Worm (Caenorhabditis elegans) whole organism, L4/young adult: ENCODE results near the gene fah-1.

Experiments
- W03F9.2 ChIP-seq: fragments of 150-350 bp; optimal IDR thresholded peaks from 2 replicates; lab custom pipeline; 2014; ENCODE audit warnings: missing biosample characterization, missing genetic modification characterization
- dao-5 ChIP-seq: sonication (generic microtip); optimal IDR thresholded peaks from 2 replicates; lab custom pipeline; 2016; ENCODE audit warnings: missing genotype, missing genetic modification characterization, moderate library complexity, missing compliant biosample characterization
- him-1 ChIP-seq: sonication (generic microtip); optimal IDR thresholded peaks from 2 replicates; lab custom pipeline; 2016; ENCODE audit warnings: missing genotype, missing genetic modification reagents, missing genetic modification characterization, missing compliant biosample characterization

Gene fah-1

DNA sequence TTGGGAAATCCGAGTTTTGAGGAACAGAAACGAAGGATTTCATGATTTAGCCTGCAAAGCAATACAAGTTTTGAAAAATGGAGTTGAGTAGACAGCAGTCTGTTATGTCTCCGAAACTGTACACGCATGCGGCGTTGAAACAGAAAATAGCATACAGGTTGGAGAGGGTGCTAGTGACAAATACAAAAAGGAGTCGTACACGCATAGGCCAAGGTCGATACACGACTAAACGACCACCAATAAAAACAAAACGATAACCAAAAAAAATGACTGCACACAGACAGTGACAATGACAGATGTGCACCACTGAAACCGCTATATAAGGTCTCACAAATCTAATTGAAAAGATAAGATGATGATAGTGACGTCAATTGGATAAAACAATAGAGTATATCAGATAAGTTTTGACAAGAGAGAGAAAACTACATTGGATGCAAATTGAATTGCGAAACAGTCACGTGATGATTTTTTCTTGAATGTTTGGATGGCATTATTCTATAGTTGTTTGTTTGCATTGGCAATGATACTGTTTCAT is at the start of gene fah-1:
TSS of gene fah-1 (minus strand) at position 51 of the 535 bp plus-strand sequence.
- TF ChIP-seq dao-5, result no peak
- no peak for TF ChIP-seq him-1 (tag; lab: Kevin White, UChicago)
- no peak for TF ChIP-seq W03F9.2 (tag; lab: Kevin White, UChicago)

DNA sequence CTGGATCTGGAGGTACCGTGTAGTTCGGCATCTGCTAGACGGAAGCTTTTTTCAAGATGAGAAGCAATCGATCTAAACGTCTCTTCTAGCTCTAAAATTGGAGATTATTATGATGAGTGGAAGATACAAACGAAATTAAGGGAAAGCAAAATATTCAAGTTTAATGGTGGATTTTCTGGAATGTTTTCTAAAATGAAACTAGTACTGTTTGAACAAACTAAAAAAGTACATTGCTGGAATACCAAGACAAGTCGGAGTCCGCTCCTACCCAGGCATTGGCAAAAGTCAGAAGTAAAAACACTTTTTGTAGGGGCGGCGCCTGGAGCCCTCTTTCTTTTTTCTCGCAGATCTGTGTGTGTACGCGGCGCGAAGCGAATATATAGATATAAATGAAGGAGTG is 36.1 kb upstream of the fah-1 start, which contains the start of gene gar-1:
TSS of gene gar-1 (minus strand) at position 101 of the 400 bp plus-strand sequence.
- TF ChIP-seq W03F9.2 (tag; lab: Kevin White, UChicago) (no peak), dao-5 (no peak), him-1 (tag; lab: Kevin White, UChicago) (no peak)

DNA sequence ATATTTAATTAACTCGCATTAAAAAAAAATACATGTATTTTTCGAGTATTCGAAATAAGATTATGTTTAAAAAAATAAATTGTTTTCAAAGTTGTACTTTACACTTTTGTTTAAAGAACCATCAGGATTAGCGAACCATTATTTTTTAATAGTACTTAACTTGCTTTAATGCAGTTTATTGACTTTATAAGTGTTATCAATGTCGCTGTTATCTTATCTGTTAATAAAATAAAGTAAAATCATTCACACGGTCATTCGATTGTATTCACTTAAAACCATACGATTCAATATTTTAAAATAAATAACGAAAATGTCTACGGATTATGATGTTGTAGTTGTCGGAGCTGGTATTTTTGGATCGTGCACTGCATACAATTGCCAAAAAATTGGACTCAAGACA is 27.8 kb upstream of the fah-1 start, which contains the start of gene C15B12.1:
TSS of gene C15B12.1 (plus strand) at position 271 of the 400 bp plus-strand sequence.
- TF ChIP-seq dao-5, result no peak
- no peak for TF ChIP-seq W03F9.2 (tag; lab: Kevin White, UChicago)
- no peak for TF ChIP-seq him-1 (tag; lab: Kevin White, UChicago)

- TF ChIP-seq him-1 (tag; lab: Kevin White, UChicago), result no peak
- no peak for TF ChIP-seq dao-5
- TF ChIP-seq W03F9.2 (tag; lab: Kevin White, UChicago), result no peak
Measured at ce11 chrX:6473698-6474314, 25.1 kb upstream of the fah-1 start, which contains the start of the genes C15B12.4 and C15B12.8. Gene C15B12.4 (minus strand): TSS chrX:6473748. Gene C15B12.8 (plus strand): TSS chrX:6474264.

- TF ChIP-seq him-1 (tag; lab: Kevin White, UChicago) (no peak), W03F9.2 (tag; lab: Kevin White, UChicago) (no peak), dao-5 (no peak)
Measured at ce11 chrX:6468499-6468898, 19.8 kb upstream of the fah-1 start, which contains the start of gene C15B12.9. Gene C15B12.9 (plus strand): TSS chrX:6468799.

DNA sequence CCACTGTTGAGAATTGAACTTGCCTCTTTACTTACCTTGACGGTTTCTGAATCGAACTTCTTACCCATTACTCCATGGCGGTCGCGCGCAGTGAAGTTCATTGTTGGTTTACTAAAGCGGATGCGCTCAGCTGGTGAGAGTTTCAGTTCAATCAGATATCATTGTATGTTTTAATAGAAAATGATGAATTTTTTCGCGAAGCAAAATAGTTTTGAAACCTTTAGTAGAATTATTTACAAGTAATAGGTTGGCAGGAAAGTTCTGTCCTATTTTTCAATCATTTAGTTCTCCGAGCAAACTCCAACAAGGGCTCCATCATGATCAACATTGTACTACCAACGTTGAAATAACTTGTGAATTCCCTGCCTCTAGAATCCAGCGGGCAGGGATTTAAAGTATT is 18.7 kb upstream of the fah-1 start, which contains the start of gene C15B12.3:
TSS of gene C15B12.3 (minus strand) at position 101 of the 400 bp plus-strand sequence.
- no peak for TF ChIP-seq him-1 (tag; lab: Kevin White, UChicago)
- no peak for TF ChIP-seq dao-5

DNA sequence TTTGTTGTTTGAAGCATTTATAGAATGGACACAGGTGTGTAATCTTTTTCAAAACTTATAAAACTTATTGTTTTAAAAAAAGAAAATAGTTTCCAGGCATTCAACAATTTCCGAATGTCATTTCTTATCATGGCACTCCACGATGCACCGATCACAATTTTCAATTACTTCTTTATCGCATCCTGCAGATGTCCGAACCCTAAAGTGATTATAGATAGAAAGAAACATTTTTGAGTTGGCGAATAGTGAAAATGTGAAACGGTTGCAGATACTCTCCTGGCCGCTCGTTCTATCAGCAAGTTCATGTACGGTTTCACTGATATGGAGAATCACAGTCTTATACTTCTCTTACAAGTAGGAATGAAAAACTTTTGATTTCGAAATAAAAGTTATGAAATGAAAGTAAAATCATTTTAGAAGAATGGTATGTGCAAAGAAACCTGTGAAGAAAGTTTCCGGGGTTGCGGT is 14.3 kb upstream of the fah-1 start, which contains the start of gene C15B12.2:
TSS of gene C15B12.2 (plus strand) at position 418 of the 468 bp plus-strand sequence.
- TF ChIP-seq dao-5 (no peak), W03F9.2 (tag; lab: Kevin White, UChicago) (no peak), him-1 (tag; lab: Kevin White, UChicago) (no peak)

DNA sequence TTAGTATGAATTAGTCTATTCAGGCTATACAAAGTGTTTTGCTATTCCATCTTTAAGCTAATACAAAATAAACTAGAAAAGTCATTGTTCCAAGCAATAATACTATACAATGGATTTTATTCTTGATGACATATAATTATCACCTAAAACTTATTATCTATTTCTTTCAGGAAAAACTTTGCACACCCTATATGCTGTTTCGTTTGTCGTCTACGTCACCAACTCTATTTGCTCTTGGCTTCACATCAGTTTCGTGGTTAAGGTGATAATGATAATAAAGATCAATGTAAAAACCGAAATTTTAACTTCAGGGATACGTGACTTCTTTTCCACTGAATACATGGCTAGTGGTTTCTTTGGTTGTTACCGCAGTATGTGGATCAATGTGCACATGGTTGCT is 13.8 kb upstream of the fah-1 start:
- TF ChIP-seq W03F9.2 (tag; lab: Kevin White, UChicago) (no peak), him-1 (tag; lab: Kevin White, UChicago) (no peak), dao-5 (no peak)

DNA sequence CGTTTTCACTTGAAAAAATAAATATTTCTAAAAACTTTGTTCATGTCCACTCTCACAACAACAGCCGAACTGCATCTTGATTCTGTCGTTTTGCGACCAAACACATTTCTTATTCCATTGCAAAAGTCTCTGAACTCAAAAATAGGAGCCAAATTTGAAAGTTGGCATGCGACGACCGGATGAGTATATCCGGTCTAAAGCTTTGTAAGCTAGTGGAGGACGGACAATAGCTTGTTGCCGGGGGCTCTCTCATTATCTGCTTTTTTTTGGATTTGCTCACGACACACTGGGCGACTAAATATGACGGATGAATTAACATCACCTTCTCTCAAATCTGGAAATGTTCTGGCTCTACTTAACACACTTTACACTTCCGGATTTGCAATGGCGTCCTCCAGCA is 13.0 kb upstream of the fah-1 start, which contains the start of gene K04E7.1:
TSS of gene K04E7.1 (plus strand) at position 301 of the 400 bp plus-strand sequence.
- TF ChIP-seq W03F9.2 (tag; lab: Kevin White, UChicago) (no peak), him-1 (tag; lab: Kevin White, UChicago) (no peak), dao-5 (no peak)

DNA sequence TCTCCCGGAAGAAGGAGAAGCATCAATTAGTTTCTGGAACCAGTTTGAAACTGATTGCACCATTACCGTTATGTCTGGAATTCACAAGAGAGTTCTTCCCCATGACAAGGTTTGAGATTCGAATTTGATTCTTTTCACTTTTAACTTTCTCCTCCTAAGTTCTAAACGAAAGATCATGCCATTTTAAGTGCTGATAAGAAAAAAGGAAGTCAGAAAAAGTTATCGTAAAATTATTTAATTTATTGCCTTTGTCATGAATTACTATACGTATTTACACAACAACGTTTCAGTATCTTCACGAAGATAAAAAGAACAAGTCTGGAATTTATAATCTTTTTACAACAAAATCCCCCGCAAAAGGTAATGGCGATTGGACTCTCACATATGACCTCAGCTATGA is 11.4 kb upstream of the fah-1 start:
- no peak for TF ChIP-seq W03F9.2 (tag; lab: Kevin White, UChicago)
- TF ChIP-seq dao-5, result no peak
- TF ChIP-seq him-1 (tag; lab: Kevin White, UChicago), result no peak

- no peak for TF ChIP-seq W03F9.2 (tag; lab: Kevin White, UChicago)
- no peak for TF ChIP-seq him-1 (tag; lab: Kevin White, UChicago)
- no peak for TF ChIP-seq dao-5
Measured at ce11 chrX:6458467-6458866, 9.8 kb upstream of the fah-1 start.

DNA sequence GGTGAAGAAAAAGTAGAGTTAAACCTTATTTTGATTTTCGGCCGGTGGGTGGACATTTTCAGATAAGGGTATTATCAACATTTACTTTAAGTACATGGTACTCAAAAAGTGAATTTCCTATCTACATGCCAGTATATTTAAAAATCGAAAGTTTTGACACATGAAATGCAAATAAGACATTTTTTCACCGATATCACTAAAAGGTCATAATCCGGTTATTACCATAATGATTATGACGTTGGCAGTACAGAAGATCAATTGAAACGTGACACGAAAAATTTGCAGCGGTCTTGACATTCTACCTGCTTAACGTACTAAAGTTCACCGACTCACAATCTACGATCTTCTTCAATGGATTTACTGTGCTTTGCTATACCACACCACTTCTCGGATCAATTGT is 9.3 kb upstream of the fah-1 start:
- no peak for TF ChIP-seq him-1 (tag; lab: Kevin White, UChicago)
- TF ChIP-seq W03F9.2 (tag; lab: Kevin White, UChicago), result no peak

ce11 chrX:6456567-6456966 is 7.9 kb upstream of the fah-1 start, which contains the start of gene pept-1:
Gene pept-1 (plus strand): TSS chrX:6456872.
- no peak for TF ChIP-seq W03F9.2 (tag; lab: Kevin White, UChicago)
- no peak for TF ChIP-seq him-1 (tag; lab: Kevin White, UChicago)
- TF ChIP-seq dao-5, result no peak

DNA sequence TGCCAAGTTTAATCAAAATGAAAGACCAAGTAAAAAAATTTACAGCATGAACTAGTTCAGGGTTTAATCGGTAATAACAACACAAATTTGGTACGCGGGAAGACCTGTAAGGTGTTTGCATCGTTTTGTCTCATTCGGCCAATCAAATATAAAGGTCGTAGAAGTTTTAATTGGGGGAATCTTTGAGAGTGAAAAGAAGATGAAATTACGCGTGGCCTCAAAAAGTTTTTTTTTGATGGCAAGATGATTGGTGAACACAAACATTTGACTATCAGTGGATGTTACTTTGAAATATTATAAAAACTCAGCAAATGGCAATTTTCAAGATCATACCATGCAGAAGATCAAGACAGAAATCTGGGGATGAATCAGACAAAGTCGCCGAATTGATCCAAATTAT is 6.4 kb upstream of the fah-1 start, which contains the start of gene nas-33:
TSS of gene nas-33 (minus strand) at position 101 of the 400 bp plus-strand sequence.
- TF ChIP-seq W03F9.2 (tag; lab: Kevin White, UChicago) (no peak), dao-5 (no peak), him-1 (tag; lab: Kevin White, UChicago) (no peak)
